Worm (Caenorhabditis elegans) whole organism, L2 larva: ENCODE data around the gene R57.2.

Experiments
- blmp-1 ChIP-seq: sonication (generic microtip); optimal IDR thresholded peaks from 2 replicates; lab custom pipeline; 2017; ENCODE audit warnings: missing genetic modification characterization, mild to moderate bottlenecking, missing compliant biosample characterization, antibody characterized with exemption, moderate library complexity; ENCODE audit not compliant: insufficient read depth
- ceh-82 ChIP-seq: fragments of 150-350 bp; optimal IDR thresholded peaks from 2 replicates; lab custom pipeline; 2014; ENCODE audit warnings: missing biosample characterization, missing genetic modification characterization
- skn-1 ChIP-seq: sonication (generic microtip); optimal IDR thresholded peaks from 2 replicates; lab custom pipeline; 2017; ENCODE audit warnings: missing biosample characterization, missing genetic modification characterization
- unc-62 ChIP-seq: fragments of 150-350 bp; optimal IDR thresholded peaks from 2 replicates; lab custom pipeline; 2014; ENCODE audit warnings: missing biosample characterization, missing genetic modification reagents, missing genetic modification characterization

- TF ChIP-seq ceh-82 (tag; lab: Kevin White, UChicago) (no peak), unc-62 (GFP tag; lab: Kevin White, UChicago) (no peak), skn-1 (no peak), blmp-1 (tag; lab: Kevin White, UChicago) (no peak)
These were observed 15.9 kb downstream of the R57.2 start, which contains the start of gene M02E1.4 for ce11 chrX:312908-313307.
